Fruit fly (Drosophila melanogaster) whole organism, prepupa: ENCODE results near the gene BBIP1.

Source experiments
- Blimp-1 ChIP-seq: fragments of 200-800 bp; sonication (Bioruptor generic); optimal IDR thresholded peaks from 3 replicates; lab custom pipeline; 2017; ENCODE audit warnings: missing biosample characterization, missing genetic modification characterization, mild to moderate bottlenecking, moderate library complexity, missing genetic modification reagents
- CG10669 ChIP-seq: fragments of 200-800 bp; sonication (Bioruptor generic); optimal IDR thresholded peaks from 3 replicates; lab custom pipeline; 2018; ENCODE audit warnings: missing biosample characterization, mild to moderate bottlenecking, missing genetic modification characterization, moderate library complexity
- CG11294 ChIP-seq: fragments of 200-800 bp; sonication (Bioruptor generic); IDR thresholded peaks from 2 replicates; pipeline ENCODE4 v1.3.6; 2022; ENCODE audit warnings: missing biosample characterization, missing genetic modification characterization
- CG11762 ChIP-seq: fragments of 200-800 bp; sonication (Bioruptor generic); optimal IDR thresholded peaks from 3 replicates; lab custom pipeline; 2016; ENCODE audit warnings: missing biosample characterization, missing genetic modification characterization; ENCODE audit not compliant: insufficient read depth
- CG15336 ChIP-seq: fragments of 200-800 bp; sonication (Bioruptor generic); IDR thresholded peaks from 2 replicates; pipeline ENCODE4 v1.3.6; 2022; ENCODE audit warnings: missing biosample characterization, missing genetic modification characterization
- CG1621 ChIP-seq: fragments of 200-800 bp; sonication (Bioruptor generic); optimal IDR thresholded peaks from 3 replicates; lab custom pipeline; 2018; ENCODE audit warnings: missing biosample characterization, mild to moderate bottlenecking, missing genetic modification characterization
- CG16779 ChIP-seq: fragments of 200-800 bp; sonication (Bioruptor generic); optimal IDR thresholded peaks from 3 replicates; lab custom pipeline; 2017; ENCODE audit warnings: missing biosample characterization, mild to moderate bottlenecking, missing genetic modification characterization
- CG3032 ChIP-seq: fragments of 200-800 bp; optimal IDR thresholded peaks from 2 replicates; lab custom pipeline; 2019; ENCODE audit warnings: missing biosample characterization, mild to moderate bottlenecking, missing genetic modification characterization, moderate library complexity
- CG32006 ChIP-seq: fragments of 200-800 bp; sonication (Bioruptor generic); optimal IDR thresholded peaks from 3 replicates; lab custom pipeline; 2017; ENCODE audit warnings: missing biosample characterization, mild to moderate bottlenecking, missing genetic modification characterization
- CG34406 ChIP-seq: fragments of 200-800 bp; sonication (Bioruptor generic); optimal IDR thresholded peaks from 3 replicates; lab custom pipeline; 2016; ENCODE audit warnings: missing biosample characterization, missing genetic modification characterization
- CG3919 ChIP-seq: fragments of 200-800 bp; sonication (Bioruptor generic); optimal IDR thresholded peaks from 3 replicates; lab custom pipeline; 2016; ENCODE audit warnings: missing biosample characterization, missing genetic modification characterization
- CG4318 ChIP-seq: fragments of 200-800 bp; sonication (Bioruptor generic); optimal IDR thresholded peaks from 3 replicates; lab custom pipeline; 2017; ENCODE audit warnings: missing biosample characterization, mild to moderate bottlenecking, missing genetic modification characterization
- CG6276 ChIP-seq: fragments of 200-800 bp; sonication (Bioruptor generic); optimal IDR thresholded peaks from 2 replicates; lab custom pipeline; 2017; ENCODE audit warnings: missing biosample characterization, mild to moderate bottlenecking, missing genetic modification characterization
- CG6792 ChIP-seq: fragments of 200-800 bp; sonication (Bioruptor generic); optimal IDR thresholded peaks from 3 replicates; lab custom pipeline; 2016; ENCODE audit warnings: missing biosample characterization, missing genetic modification characterization
- CG6808 ChIP-seq: fragments of 200-800 bp; sonication (Bioruptor generic); optimal IDR thresholded peaks from 3 replicates; lab custom pipeline; 2017; ENCODE audit warnings: missing biosample characterization, missing genetic modification characterization, mild to moderate bottlenecking, moderate library complexity, missing genetic modification reagents
- CG8319 ChIP-seq: fragments of 200-800 bp; sonication (Bioruptor generic); optimal IDR thresholded peaks from 3 replicates; lab custom pipeline; 2016; ENCODE audit warnings: missing biosample characterization, missing genetic modification characterization
- Eip78C ChIP-seq: fragments of 200-800 bp; sonication (Bioruptor generic); peaks from one replicate; lab custom pipeline; 2016; ENCODE audit warnings: missing biosample characterization, missing genetic modification characterization
- Eip93F ChIP-seq: fragments of 200-800 bp; sonication (Bioruptor generic); optimal IDR thresholded peaks from 2 replicates; lab custom pipeline; 2016; ENCODE audit warnings: missing biosample characterization, mild to moderate bottlenecking, missing genetic modification characterization
- Ets21C ChIP-seq: fragments of 200-800 bp; sonication (Bioruptor generic); optimal IDR thresholded peaks from 3 replicates; lab custom pipeline; 2016; ENCODE audit warnings: missing biosample characterization, missing genetic modification characterization
- Ets96B ChIP-seq: fragments of 200-800 bp; optimal IDR thresholded peaks from 2 replicates; lab custom pipeline; 2019; ENCODE audit warnings: missing biosample characterization, mild to moderate bottlenecking, missing genetic modification characterization, moderate library complexity
- Hr38 ChIP-seq: sonication (Bioruptor generic); optimal IDR thresholded peaks from 2 replicates; lab custom pipeline; 2016; ENCODE audit warnings: missing biosample characterization, missing genetic modification characterization
- Lpt ChIP-seq: fragments of 200-800 bp; sonication (Bioruptor generic); optimal IDR thresholded peaks from 3 replicates; lab custom pipeline; 2016; ENCODE audit warnings: missing biosample characterization, missing genetic modification characterization
- Met ChIP-seq: fragments of 200-800 bp; sonication (Bioruptor generic); optimal IDR thresholded peaks from 3 replicates; lab custom pipeline; 2016; ENCODE audit warnings: missing biosample characterization, missing genetic modification characterization
- OdsH ChIP-seq: fragments of 200-800 bp; sonication (Bioruptor generic); optimal IDR thresholded peaks from 3 replicates; lab custom pipeline; 2016; ENCODE audit warnings: missing biosample characterization, missing genetic modification characterization
- Smox ChIP-seq: fragments of 200-800 bp; sonication (Bioruptor generic); optimal IDR thresholded peaks from 3 replicates; lab custom pipeline; 2016; ENCODE audit warnings: missing biosample characterization, missing genetic modification characterization
- Sox102F ChIP-seq: fragments of 200-800 bp; sonication (Bioruptor generic); optimal IDR thresholded peaks from 2 replicates; lab custom pipeline; 2016; ENCODE audit warnings: missing biosample characterization, mild to moderate bottlenecking, missing genetic modification characterization
- Sox15 ChIP-seq: fragments of 200-800 bp; sonication (Bioruptor generic); optimal IDR thresholded peaks from 3 replicates; lab custom pipeline; 2016; ENCODE audit warnings: missing biosample characterization, missing genetic modification characterization
- achi ChIP-seq: fragments of 200-800 bp; sonication (Bioruptor generic); optimal IDR thresholded peaks from 3 replicates; lab custom pipeline; 2016; ENCODE audit warnings: missing biosample characterization, missing genetic modification characterization
- cyc ChIP-seq: fragments of 200-800 bp; sonication (Bioruptor generic); optimal IDR thresholded peaks from 3 replicates; lab custom pipeline; 2016; ENCODE audit warnings: missing biosample characterization, missing genetic modification characterization
- dac ChIP-seq: fragments of 200-800 bp; sonication (Bioruptor generic); optimal IDR thresholded peaks from 2 replicates; lab custom pipeline; 2017; ENCODE audit warnings: missing biosample characterization, mild to moderate bottlenecking, missing genetic modification characterization
- dsx ChIP-seq: fragments of 200-800 bp; optimal IDR thresholded peaks from 3 replicates; lab custom pipeline; 2019; ENCODE audit warnings: missing biosample characterization, mild to moderate bottlenecking, missing genetic modification characterization, moderate library complexity; ENCODE audit not compliant: poor library complexity, severe bottlenecking
- esn ChIP-seq: fragments of 200-800 bp; sonication (Bioruptor generic); optimal IDR thresholded peaks from 2 replicates; lab custom pipeline; 2016; ENCODE audit warnings: missing biosample characterization, mild to moderate bottlenecking, missing genetic modification characterization, moderate library complexity
- fd85E ChIP-seq: fragments of 200-800 bp; sonication (Bioruptor generic); optimal IDR thresholded peaks from 3 replicates; lab custom pipeline; 2016; ENCODE audit warnings: missing biosample characterization, missing genetic modification characterization
- lz ChIP-seq: fragments of 200-800 bp; sonication (Bioruptor generic); optimal IDR thresholded peaks from 3 replicates; lab custom pipeline; 2016; ENCODE audit warnings: missing biosample characterization, missing genetic modification characterization
- salr ChIP-seq, 2 experiments: fragments of 200-800 bp; sonication (Bioruptor generic); optimal IDR thresholded peaks; 3 replicates each; lab custom pipeline; 2016 to 2018; ENCODE audit warnings: missing biosample characterization in 2 of 2, missing genetic modification characterization in 2 of 2, mild to moderate bottlenecking in 1 of 2
- svp ChIP-seq: fragments of 200-800 bp; sonication (Bioruptor generic); peaks from one replicate; lab custom pipeline; 2016; ENCODE audit warnings: missing biosample characterization, missing genetic modification characterization
- topi ChIP-seq: fragments of 200-800 bp; sonication (Bioruptor generic); optimal IDR thresholded peaks from 3 replicates; lab custom pipeline; 2016; ENCODE audit warnings: missing biosample characterization, missing genetic modification characterization

The BBIP1 gene

DNA sequence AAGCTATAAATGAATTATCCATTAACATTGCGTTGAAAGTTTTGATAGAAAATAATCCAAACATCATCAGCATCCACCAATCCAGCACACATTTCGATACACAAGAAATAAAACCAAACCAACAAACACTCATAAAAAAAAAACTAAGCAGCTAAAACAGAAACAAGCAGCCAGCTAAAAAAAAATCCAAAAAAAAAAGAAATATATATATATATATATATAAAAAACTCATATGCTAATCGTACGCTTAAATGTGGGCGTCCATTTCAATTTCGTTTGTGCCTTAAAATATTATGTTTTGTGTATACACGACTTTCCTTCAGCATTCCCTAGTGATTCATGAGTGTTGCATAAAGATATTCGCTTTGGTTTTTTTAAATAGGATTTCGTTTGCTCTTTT lies 37.8 kb downstream of the BBIP1 start:
- TF ChIP-seq lz (GFP tag; lab: Kevin White, UChicago) (no peak), CG34406 (GFP tag; lab: Kevin White, UChicago) (no peak), fd85E (no peak), cyc (GFP tag; lab: Kevin White, UChicago) (no peak), Sox102F (GFP tag; lab: Kevin White, UChicago) (no peak), esn (GFP tag; lab: Kevin White, UChicago) (no peak), CG6808 (no peak), CG15336 (GFP tag; lab: Robert Waterston, UW) (no peak), OdsH (GFP tag; lab: Kevin White, UChicago) (no peak), Met (GFP tag; lab: Kevin White, UChicago) (no peak), CG3919 (GFP tag; lab: Kevin White, UChicago) (no peak), CG6276 (GFP tag; lab: Kevin White, UChicago) (no peak), CG11294 (GFP tag; lab: Robert Waterston, UW) (no peak), svp (GFP tag; lab: Kevin White, UChicago) (no peak), Hr38 (GFP tag; lab: Kevin White, UChicago) (no peak), Smox (GFP tag; lab: Kevin White, UChicago) (no peak), dac (GFP tag; lab: Kevin White, UChicago) (no peak)

DNA sequence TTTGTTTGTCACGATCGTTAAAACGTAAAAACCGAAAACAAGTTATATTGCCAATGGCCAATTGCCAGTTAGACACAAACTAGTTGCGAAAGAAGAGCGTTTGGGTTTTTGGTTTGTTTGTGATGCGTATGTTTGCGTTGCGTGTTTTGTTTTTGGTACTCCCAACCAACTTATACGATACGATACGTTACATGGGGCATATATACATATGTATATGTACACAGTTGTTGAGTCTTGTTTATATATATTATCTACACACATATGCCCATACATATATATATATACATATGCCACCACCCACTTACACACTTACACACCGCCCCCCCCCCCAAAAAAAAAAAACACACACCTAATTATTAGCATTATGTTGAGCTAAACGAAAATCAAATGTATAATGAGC lies 44.1 kb downstream of the BBIP1 start:
- no peak for TF ChIP-seq Met (GFP tag; lab: Kevin White, UChicago)
- TF ChIP-seq Sox15 (GFP tag; lab: Kevin White, UChicago) = no peak
- TF ChIP-seq lz (GFP tag; lab: Kevin White, UChicago) = no peak
- TF ChIP-seq Blimp-1 (GFP tag; lab: Kevin White, UChicago) = no peak
- no peak for TF ChIP-seq CG1621 (tag; lab: Kevin White, UChicago)
- no peak for TF ChIP-seq topi (GFP tag; lab: Kevin White, UChicago)
- TF ChIP-seq CG8319 (GFP tag; lab: Kevin White, UChicago) = no peak
- TF ChIP-seq Eip93F (GFP tag; lab: Kevin White, UChicago) = no peak

- TF ChIP-seq CG6276 (GFP tag; lab: Kevin White, UChicago) = no peak
- TF ChIP-seq dsx = no peak
- TF ChIP-seq, all 60 proteins: peak for 0
Observed at dm6 chr3R:9450672-9451071, 46.5 kb downstream of the BBIP1 start.

- TF ChIP-seq salr (GFP tag; optimal IDR thresholded peaks at IDR 0.05; lab: Kevin White, UChicago) (no peak), Sox15 (GFP tag; lab: Kevin White, UChicago) (no peak), CG3032 (tag; lab: Kevin White, UChicago) (no peak), CG8319 (GFP tag; lab: Kevin White, UChicago) (no peak), Ets21C (GFP tag; lab: Kevin White, UChicago) (no peak), CG4318 (GFP tag; lab: Kevin White, UChicago) (no peak), Ets96B (no peak), CG11762 (GFP tag; lab: Kevin White, UChicago) (no peak), dac (GFP tag; lab: Kevin White, UChicago) (no peak), Eip78C (no peak), CG10669 (GFP tag; lab: Kevin White, UChicago) (no peak), CG16779 (tag; lab: Kevin White, UChicago) (no peak), achi (GFP tag; lab: Kevin White, UChicago) (no peak), CG32006 (GFP tag; lab: Kevin White, UChicago) (no peak), CG6792 (GFP tag; lab: Kevin White, UChicago) (no peak), Lpt (GFP tag; lab: Kevin White, UChicago) (no peak), CG6808 (no peak), topi (GFP tag; lab: Kevin White, UChicago) (no peak)
- TF ChIP-seq, all 60 proteins: peak for 0
Observed at dm6 chr3R:9454980-9455379, 50.8 kb downstream of the BBIP1 start.
